Fruit fly (Drosophila melanogaster) whole organism, pupa: ENCODE data around the gene Tom70.

Experiments used
- CG10348 ChIP-seq: fragments of 200-800 bp; sonication (Bioruptor generic); IDR thresholded peaks from 2 replicates; pipeline ENCODE4 v1.3.6; 2022; ENCODE audit warnings: missing biosample characterization, missing genetic modification characterization
- CG12605 ChIP-seq: fragments of 200-800 bp; sonication (Bioruptor generic); IDR thresholded peaks from 2 replicates; pipeline ENCODE4 v1.3.6; 2022; ENCODE audit warnings: missing biosample characterization, missing genetic modification characterization
- CG13204 ChIP-seq: fragments of 200-800 bp; sonication (Bioruptor generic); optimal IDR thresholded peaks from 2 replicates; lab custom pipeline; 2018; ENCODE audit warnings: missing biosample characterization, mild to moderate bottlenecking, missing genetic modification characterization, moderate library complexity
- CG32121 ChIP-seq: fragments of 200-800 bp; sonication (Bioruptor generic); IDR thresholded peaks from 2 replicates; pipeline ENCODE4 v1.3.6; 2022; ENCODE audit warnings: missing biosample characterization, missing genetic modification characterization
- CG34367 ChIP-seq: fragments of 200-800 bp; sonication (Bioruptor generic); optimal IDR thresholded peaks from 2 replicates; lab custom pipeline; 2018; ENCODE audit warnings: missing biosample characterization, mild to moderate bottlenecking, missing genetic modification characterization
- CG8159 ChIP-seq: fragments of 200-800 bp; sonication (Bioruptor generic); optimal IDR thresholded peaks from 3 replicates; lab custom pipeline; 2018; ENCODE audit warnings: missing biosample characterization, mild to moderate bottlenecking, missing genetic modification characterization, moderate library complexity
- CG8301 ChIP-seq: fragments of 200-800 bp; sonication (Bioruptor generic); optimal IDR thresholded peaks from 2 replicates; lab custom pipeline; 2018; ENCODE audit warnings: missing biosample characterization, mild to moderate bottlenecking, missing genetic modification characterization
- EcR ChIP-seq: fragments of 200-800 bp; sonication (Bioruptor generic); optimal IDR thresholded peaks from 3 replicates; lab custom pipeline; 2019; ENCODE audit warnings: missing biosample characterization, missing genetic modification characterization, mild to moderate bottlenecking, moderate library complexity, missing genetic modification reagents
- Pif1B ChIP-seq: fragments of 200-800 bp; sonication (Bioruptor generic); optimal IDR thresholded peaks from 3 replicates; lab custom pipeline; 2016; ENCODE audit warnings: missing biosample characterization, missing genetic modification characterization
- Snoo ChIP-seq: fragments of 200-800 bp; sonication (Bioruptor generic); optimal IDR thresholded peaks from 3 replicates; lab custom pipeline; 2017; ENCODE audit warnings: missing biosample characterization, mild to moderate bottlenecking, missing genetic modification characterization, inconsistent platforms
- fd96Ca ChIP-seq: fragments of 200-800 bp; sonication (Bioruptor generic); IDR thresholded peaks from 3 replicates; pipeline ENCODE4 v1.3.6; 2022; ENCODE audit warnings: missing biosample characterization, missing genetic modification characterization
- gl ChIP-seq: fragments of 200-800 bp; sonication (Bioruptor generic); optimal IDR thresholded peaks from 2 replicates; lab custom pipeline; 2018; ENCODE audit warnings: missing biosample characterization, mild to moderate bottlenecking, missing genetic modification characterization
- rn ChIP-seq: fragments of 200-800 bp; sonication (Bioruptor generic); IDR thresholded peaks from 2 replicates; pipeline ENCODE4 v1.3.6; 2022; ENCODE audit warnings: missing biosample characterization, missing genetic modification characterization

DNA sequence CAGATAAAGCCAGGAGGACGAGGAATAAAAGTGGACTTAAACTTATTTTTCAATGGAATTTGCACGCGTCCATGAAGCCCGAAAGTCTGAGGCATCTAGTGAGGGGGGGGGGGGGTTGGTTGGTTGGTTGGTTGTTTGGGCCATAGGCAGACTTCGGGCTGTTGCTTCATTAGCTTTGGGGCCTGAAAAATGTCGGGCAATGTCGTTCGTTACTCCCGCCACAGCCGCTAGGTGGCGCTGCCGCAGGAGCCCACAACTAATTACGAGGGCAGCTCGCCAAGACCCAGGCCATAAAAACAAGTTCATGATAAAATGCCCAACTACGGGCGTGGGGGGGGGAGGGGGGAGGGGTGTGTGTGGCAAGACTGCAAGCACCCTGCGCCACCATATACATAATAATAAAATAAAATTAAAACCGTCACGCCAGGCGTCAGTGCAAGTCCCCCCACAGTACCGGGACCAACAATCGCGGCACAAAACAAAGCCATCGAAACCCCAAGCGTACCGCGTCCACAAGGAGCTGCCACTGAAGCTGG lies 39.9 kb upstream of the Tom70 start:
- TF ChIP-seq CG12605 (no peak), CG8159 (tag; lab: Kevin White, UChicago) (no peak), CG8301 (tag; lab: Kevin White, UChicago) (no peak), CG32121 (no peak), fd96Ca (GFP tag; lab: Robert Waterston, UW) (no peak), CG13204 (no peak), CG10348 (GFP tag; lab: Robert Waterston, UW) (no peak), rn (GFP tag; lab: Robert Waterston, UW) (no peak), CG34367 (tag; lab: Kevin White, UChicago) (no peak), Pif1B (GFP tag; lab: Kevin White, UChicago) (no peak), EcR (GFP tag; lab: Kevin White, UChicago) (no peak), Snoo (tag; lab: Kevin White, UChicago) (no peak), gl (tag; lab: Kevin White, UChicago) (no peak)
